Fruit fly (Drosophila melanogaster): ENCODE results near the gene by.

Gene by

DNA sequence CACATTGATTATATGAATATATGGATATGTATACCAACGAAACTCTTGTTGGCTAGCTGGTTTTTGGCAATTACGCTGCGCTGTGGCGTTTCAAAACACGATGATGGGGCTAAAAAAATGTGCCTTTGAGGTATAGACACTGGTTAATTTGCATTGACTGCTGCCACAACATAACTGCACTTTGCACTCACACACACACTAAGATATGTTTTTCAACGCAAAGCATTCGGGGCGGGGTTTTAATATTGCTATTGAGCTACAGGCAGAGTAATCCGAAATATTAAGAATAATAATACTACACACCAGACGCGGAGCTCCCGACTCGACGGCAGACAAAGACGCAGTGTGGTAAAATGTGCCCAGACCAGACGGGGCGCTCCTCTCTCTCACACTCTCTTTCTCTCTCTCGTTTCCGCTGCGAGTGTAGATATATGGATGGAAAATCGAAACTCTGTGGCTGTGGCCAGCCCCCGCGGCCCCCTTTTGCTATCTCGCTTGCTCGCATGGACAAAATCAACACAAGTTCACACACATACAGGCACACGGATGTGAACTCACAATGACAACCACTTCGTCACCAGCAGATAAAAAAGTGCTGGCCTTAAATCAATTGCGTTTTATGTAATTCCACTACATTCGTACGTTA, 18.3 kb upstream of the by start (continued):
- TF ChIP-seq CG3407 (GFP tag; optimal IDR thresholded peaks at IDR 0.05), result no peak
- peak; percentile 26 for TF ChIP-seq CG17186 (GFP tag; optimal IDR thresholded peaks at IDR 0.05)
- no peak for TF ChIP-seq ro (GFP tag; IDR thresholded peaks at IDR 0.05)
- TF ChIP-seq HmgZ (tag; optimal IDR thresholded peaks at IDR 0.05), result peak; percentile 79
- TF ChIP-seq Jarid2 (GFP tag; optimal IDR thresholded peaks at IDR 0.05), result peak; percentile 52
- peak; percentile 49 for TF ChIP-seq run (tag; optimal IDR thresholded peaks at IDR 0.05)
- no peak for TF ChIP-seq CG32532 (GFP tag; IDR thresholded peaks at IDR 0.05)
- TF ChIP-seq bigmax (GFP tag; optimal IDR thresholded peaks at IDR 0.05), result peak; percentile 48
- TF ChIP-seq Hr39 (optimal IDR thresholded peaks at IDR 0.05), result no peak
- TF ChIP-seq pfk (GFP tag; optimal IDR thresholded peaks at IDR 0.05), result peak; percentile 63
- TF ChIP-seq scrt (GFP tag; optimal IDR thresholded peaks at IDR 0.05), result peak; percentile 62
- peak; percentile 9 for TF ChIP-seq repo (GFP tag; optimal IDR thresholded peaks at IDR 0.05)
- TF ChIP-seq CG13296 (GFP tag; optimal IDR thresholded peaks at IDR 0.05), result peak; percentile 80
- TF ChIP-seq cg (GFP tag; optimal IDR thresholded peaks at IDR 0.05), result peak; percentile 97
- peak; percentile 60 for TF ChIP-seq CHES-1-like (GFP tag; optimal IDR thresholded peaks at IDR 0.05)
- TF ChIP-seq CG10209 (GFP tag; optimal IDR thresholded peaks at IDR 0.05), result no peak
- peak; percentile 24 for TF ChIP-seq CG4707 (GFP tag; optimal IDR thresholded peaks at IDR 0.05)
- TF ChIP-seq nerfin-2 (GFP tag; IDR thresholded peaks at IDR 0.05; ENCODE audit: partially characterized antibody), result no peak
- TF ChIP-seq ssp (GFP tag; IDR thresholded peaks at IDR 0.05), result no peak
- no peak for TF ChIP-seq Dfd (GFP tag; optimal IDR thresholded peaks at IDR 0.05)
- peak; percentile 5 for TF ChIP-seq CG1792 (GFP tag; optimal IDR thresholded peaks at IDR 0.05)
- peak; percentile 71 for TF ChIP-seq CG6854 (GFP tag; optimal IDR thresholded peaks at IDR 0.05)
- TF ChIP-seq Fer3 (tag; optimal IDR thresholded peaks at IDR 0.05), result peak; percentile 21
- TF ChIP-seq MESR4 (GFP tag; optimal IDR thresholded peaks at IDR 0.05), result peak; percentile 96
- TF ChIP-seq schlank (tag; optimal IDR thresholded peaks at IDR 0.05), result peak; percentile 44
- TF ChIP-seq chn (GFP tag; optimal IDR thresholded peaks at IDR 0.05), result peak; percentile 76
- no peak for TF ChIP-seq CG11456 (GFP tag; IDR thresholded peaks at IDR 0.05)
- no peak for TF ChIP-seq CG17568 (GFP tag; optimal IDR thresholded peaks at IDR 0.05)
- TF ChIP-seq mam (GFP tag; optimal IDR thresholded peaks at IDR 0.05), result peak; percentile 21
- peak; percentile 69 for TF ChIP-seq ERR (GFP tag; optimal IDR thresholded peaks at IDR 0.05)
- no peak for TF ChIP-seq ato (GFP tag; IDR thresholded peaks at IDR 0.05; ENCODE audit: partially characterized antibody)
- no peak for TF ChIP-seq dmrt99B (tag; optimal IDR thresholded peaks at IDR 0.05)
- peak; percentile 41 for TF ChIP-seq CG17359 (tag; optimal IDR thresholded peaks at IDR 0.05)

DNA sequence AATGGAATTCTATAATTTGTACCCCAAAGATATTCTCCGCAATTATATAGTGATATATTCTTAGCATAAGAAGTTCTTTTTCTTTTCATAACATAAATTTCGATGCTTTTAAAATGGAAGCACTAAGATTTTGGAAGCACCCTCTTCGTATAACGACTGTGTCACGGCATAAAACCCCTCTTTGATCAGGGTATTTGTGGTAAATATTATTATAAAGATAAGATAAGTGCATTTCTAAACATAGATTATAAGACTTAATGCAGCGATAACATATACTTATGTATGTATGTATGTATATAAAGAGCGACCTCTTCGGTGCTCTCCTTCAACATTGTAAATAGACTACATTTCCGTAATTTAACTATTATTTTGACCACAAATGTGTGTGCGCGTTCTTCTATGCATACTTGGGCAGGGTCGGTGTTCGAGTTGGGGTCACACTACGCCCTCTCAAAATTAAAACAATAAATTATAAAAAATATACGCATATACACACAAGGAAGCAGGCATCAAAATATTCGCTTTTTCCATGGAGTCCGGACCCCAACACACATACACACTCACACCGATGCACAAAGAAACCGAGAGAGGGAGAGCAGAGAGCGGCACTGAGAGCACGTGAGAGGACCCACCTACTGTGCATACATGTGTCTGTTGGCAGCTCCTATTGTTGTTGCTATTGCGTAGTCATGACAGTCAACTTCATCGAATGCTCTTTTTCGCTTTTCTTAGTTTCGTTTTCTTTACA, 17.6 kb upstream of the by start:
- TF ChIP-seq CG12659 (GFP tag; optimal IDR thresholded peaks at IDR 0.05) (no peak), mirr (GFP tag; optimal IDR thresholded peaks at IDR 0.05) (peak; percentile 1), eyg (GFP tag; optimal IDR thresholded peaks at IDR 0.05) (no peak), CG18599 (GFP tag; optimal IDR thresholded peaks at IDR 0.05) (no peak), run (tag; optimal IDR thresholded peaks at IDR 0.05) (no peak), CG32532 (GFP tag; IDR thresholded peaks at IDR 0.05) (no peak), bcd (GFP tag; optimal IDR thresholded peaks at IDR 0.05) (no peak), CG7556 (GFP tag; optimal IDR thresholded peaks at IDR 0.05) (no peak), Pdp1 (GFP tag; optimal IDR thresholded peaks at IDR 0.05) (peak in 1 of 2 experiments; percentile 63), gsb (GFP tag; IDR thresholded peaks at IDR 0.05) (no peak), Sox100B (GFP tag; optimal IDR thresholded peaks at IDR 0.05) (peak; percentile 13), CG8281 (tag; optimal IDR thresholded peaks at IDR 0.05) (no peak), onecut (GFP tag; IDR thresholded peaks at IDR 0.05) (peak; percentile 4), lmd (GFP tag; IDR thresholded peaks at IDR 0.05) (no peak), CG11504 (tag; optimal IDR thresholded peaks at IDR 0.05) (no peak), CG8765 (GFP tag; IDR thresholded peaks at IDR 0.05) (no peak), zfh1 (GFP tag; IDR thresholded peaks at IDR 0.05) (no peak), CG14014 (GFP tag; IDR thresholded peaks at IDR 0.05) (no peak), Poxn (GFP tag; IDR thresholded peaks at IDR 0.05) (no peak)
